Worm (Caenorhabditis elegans) whole organism, early embryonic: ENCODE data around the gene algn-5.

Source experiments
- aly-1 ChIP-seq: sonication (generic microtip); optimal IDR thresholded peaks from 2 replicates; lab custom pipeline; 2016; ENCODE audit warnings: missing genetic modification characterization, missing compliant biosample characterization
- ama-1 ChIP-seq: fragments of 150-350 bp; optimal IDR thresholded peaks from 2 replicates; lab custom pipeline; 2014
- flt-1 ChIP-seq: fragments of 200-800 bp; sonication (Bioruptor generic); IDR thresholded peaks from 2 replicates; pipeline ENCODE4 v1.3.6; 2022; ENCODE audit warnings: missing genetic modification characterization, missing compliant biosample characterization
- hmbx-1 ChIP-seq: sonication (generic microtip); optimal IDR thresholded peaks from 2 replicates; lab custom pipeline; 2016; ENCODE audit warnings: mild to moderate bottlenecking, missing genetic modification characterization, missing compliant biosample characterization
- tbx-37 ChIP-seq: fragments of 200-800 bp; sonication (Bioruptor generic); conservative IDR thresholded peaks from 2 replicates; pipeline ENCODE4 v1.3.6; 2022; ENCODE audit warnings: missing genetic modification reagents, missing genetic modification characterization, missing compliant biosample characterization
- tra-4 ChIP-seq: sonication (generic microtip); optimal IDR thresholded peaks from 2 replicates; lab custom pipeline; 2017; ENCODE audit warnings: missing genetic modification characterization, missing compliant biosample characterization

DNA sequence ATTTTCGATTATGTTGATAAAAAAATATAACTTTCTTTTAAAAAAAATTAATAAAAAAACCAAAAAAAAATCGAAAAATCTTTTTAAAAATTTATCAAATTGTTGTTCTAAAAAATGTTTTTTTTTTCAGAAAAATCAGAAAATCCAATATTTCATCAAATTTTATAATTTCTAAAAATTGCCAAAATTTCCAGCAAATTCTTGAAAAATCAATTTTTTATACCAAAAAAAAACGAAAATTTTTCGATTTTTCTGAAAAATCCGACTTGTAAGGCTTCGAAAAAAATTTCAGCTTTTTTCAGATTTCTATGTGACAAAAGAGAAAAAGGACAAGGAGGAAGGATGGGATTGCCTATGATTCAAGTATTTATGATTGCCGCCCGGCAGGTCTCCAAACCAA is 9.0 kb downstream of the algn-5 start, which contains the start of gene H43I07.1:
- TF ChIP-seq hmbx-1 (tag; lab: Kevin White, UChicago) (no peak), aly-1 (tag; lab: Kevin White, UChicago) (no peak), tbx-37 (no peak), flt-1 (no peak), ama-1 (no peak), tra-4 (tag; lab: Kevin White, UChicago) (no peak)
